Worm (Caenorhabditis elegans): ENCODE data around the gene ida-1.

- no peak for TF ChIP-seq nhr-11 (tag; optimal IDR thresholded peaks at IDR 0.05)
- TF ChIP-seq lin-13 (GFP tag; optimal IDR thresholded peaks at IDR 0.05), result no peak
Measured at ce11 chrIII:5810012-5810411, 54.7 kb downstream of the ida-1 start.

Measured in whole organism, L1 larva.